Worm (Caenorhabditis elegans) whole organism, L4/young adult: ENCODE results near the gene pxmp-4.

ENCODE experiments used
- W03F9.2 ChIP-seq: fragments of 150-350 bp; optimal IDR thresholded peaks from 2 replicates; lab custom pipeline; 2014; ENCODE audit warnings: missing biosample characterization, missing genetic modification characterization
- him-1 ChIP-seq: sonication (generic microtip); optimal IDR thresholded peaks from 2 replicates; lab custom pipeline; 2016; ENCODE audit warnings: missing genotype, missing genetic modification reagents, missing genetic modification characterization, missing compliant biosample characterization

- TF ChIP-seq W03F9.2 (tag; lab: Kevin White, UChicago) (no peak), him-1 (tag; lab: Kevin White, UChicago) (no peak)
These were observed 23.4 kb downstream of the pxmp-4 start, which contains the start of gene snai-1 for ce11 chrIV:313615-314014.
